Fruit fly (Drosophila melanogaster) whole organism: ENCODE data around the gene jdp.
A peak's percentile ranks its signal among the peaks of the same experiment; 100 is the strongest.

Experiments used
- CG8478 ChIP-seq: fragments of >200 bp; optimal IDR thresholded peaks from 2 replicates; lab custom pipeline; 2018; ENCODE audit warnings: inconsistent platforms
- Dll ChIP-seq: fragments of >200 bp; optimal IDR thresholded peaks from 2 replicates; lab custom pipeline; 2017
- EcR ChIP-seq, 2 experiments: fragments of >200 bp; optimal IDR thresholded peaks; 2 replicates each; lab custom pipeline; 2017; ENCODE audit warnings: missing biosample characterization in 2 of 2, missing genetic modification characterization in 2 of 2, missing genetic modification reagents in 2 of 2
- pan ChIP-seq: fragments of >200 bp; optimal IDR thresholded peaks from 2 replicates; lab custom pipeline; 2017
- psq ChIP-seq: fragments of >200 bp; optimal IDR thresholded peaks from 2 replicates; lab custom pipeline; 2017
- usp ChIP-seq: fragments of >200 bp; optimal IDR thresholded peaks from 2 replicates; lab custom pipeline; 2017; ENCODE audit warnings: missing biosample characterization, missing genetic modification characterization, mixed read lengths

jdp gene

dm6 chr3R:30526799-30527465 lies at the start of gene jdp:
Gene jdp (minus strand): TSS chr3R:30527037.
- no peak for TF ChIP-seq psq
- TF ChIP-seq EcR (GFP tag; optimal IDR thresholded peaks at IDR 0.05; lab: Kevin White, UChicago): no peak
- no peak for TF ChIP-seq Dll (lab: Kevin White, UChicago)
- no peak for TF ChIP-seq usp
- no peak for TF ChIP-seq CG8478 (lab: Kevin White, UChicago)
- no peak for TF ChIP-seq pan (lab: Kevin White, UChicago)

DNA sequence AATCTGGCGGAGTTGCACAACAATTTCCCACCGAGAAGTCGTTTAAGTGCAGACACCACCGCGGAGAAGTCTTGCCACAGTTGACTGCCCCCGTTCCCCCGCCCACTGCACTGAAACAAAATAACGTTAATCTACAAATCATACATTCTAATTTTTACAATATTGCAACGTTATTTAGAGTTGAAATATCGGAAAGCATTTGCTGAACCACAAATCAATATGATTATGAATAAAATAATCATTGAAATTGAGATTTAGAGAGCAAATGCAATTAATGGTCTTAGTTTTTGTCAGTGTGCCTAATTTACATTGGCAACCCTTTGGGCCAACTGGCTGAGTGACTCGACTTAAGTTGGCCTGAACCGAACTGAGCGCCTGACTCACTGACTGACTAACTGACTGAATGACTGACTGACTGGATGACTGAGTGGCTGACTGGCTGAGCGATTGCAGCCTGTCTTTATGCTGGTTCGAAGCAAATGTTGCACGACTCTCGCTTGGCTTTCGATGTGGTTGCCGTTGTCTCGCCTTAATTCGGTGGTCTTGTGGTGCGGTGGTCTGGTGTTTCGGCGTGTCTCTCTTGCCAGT lies 43.8 kb upstream of the jdp start:
- TF ChIP-seq EcR (GFP tag; optimal IDR thresholded peaks at IDR 0.05; lab: Kevin White, UChicago) (no peak), Dll (lab: Kevin White, UChicago) (no peak), usp (no peak), CG8478 (lab: Kevin White, UChicago) (no peak), pan (lab: Kevin White, UChicago) (no peak), psq (no peak)

dm6 chr3R:30567215-30567614 lies 40.4 kb upstream of the jdp start:
- TF ChIP-seq pan (lab: Kevin White, UChicago): peak; percentile 43
- no peak for TF ChIP-seq EcR (GFP tag; optimal IDR thresholded peaks at IDR 0.05; lab: Kevin White, UChicago)

DNA sequence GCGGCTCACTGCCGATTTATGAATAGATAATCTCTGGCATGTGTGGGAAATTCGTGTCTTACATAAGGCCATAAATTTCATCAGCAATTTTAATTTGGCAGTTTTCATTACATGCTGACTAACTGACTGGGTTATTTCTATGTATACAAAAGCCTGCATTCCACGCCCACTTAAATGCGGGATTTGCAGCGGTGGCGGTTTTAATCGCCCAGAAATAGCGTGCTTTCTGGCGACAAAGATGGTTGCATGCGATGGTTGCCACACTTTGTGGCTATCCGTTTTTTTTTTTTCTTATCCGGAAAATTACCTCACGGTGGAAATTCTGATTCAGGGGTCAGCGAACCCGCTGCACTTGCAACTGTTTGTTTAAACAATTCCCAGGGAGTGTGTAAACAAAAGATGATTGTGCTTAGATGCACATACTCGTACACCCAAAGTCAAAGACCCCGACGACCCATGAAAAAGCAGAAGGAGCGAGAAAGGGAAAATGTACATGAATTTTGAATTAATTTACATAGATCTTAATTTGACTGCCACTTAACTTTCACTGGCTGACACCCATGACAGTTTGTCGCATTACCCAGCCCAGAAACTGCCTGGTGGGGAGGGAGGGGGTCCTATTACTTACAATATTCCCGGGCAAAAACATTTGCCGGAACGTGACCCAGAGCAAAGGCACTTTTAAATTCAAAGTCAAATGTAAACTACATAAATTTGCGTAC lies 39.5 kb upstream of the jdp start:
- TF ChIP-seq EcR (GFP tag; optimal IDR thresholded peaks at IDR 0.05; lab: Kevin White, UChicago) (peak in 1 of 2 experiments; percentile 42), Dll (lab: Kevin White, UChicago) (no peak)

- no peak for TF ChIP-seq EcR (GFP tag; optimal IDR thresholded peaks at IDR 0.05; lab: Kevin White, UChicago)
- TF ChIP-seq psq: no peak
- TF ChIP-seq pan (lab: Kevin White, UChicago): no peak
- TF ChIP-seq CG8478 (lab: Kevin White, UChicago): no peak
- no peak for TF ChIP-seq usp
- no peak for TF ChIP-seq Dll (lab: Kevin White, UChicago)
These were observed 37.6 kb upstream of the jdp start for dm6 chr3R:30564479-30564878.

- TF ChIP-seq usp (no peak), pan (lab: Kevin White, UChicago) (no peak), CG8478 (lab: Kevin White, UChicago) (no peak), Dll (lab: Kevin White, UChicago) (no peak), EcR (GFP tag; optimal IDR thresholded peaks at IDR 0.05; lab: Kevin White, UChicago) (no peak), psq (no peak)
These were observed 36.6 kb upstream of the jdp start for dm6 chr3R:30563260-30564080.

- TF ChIP-seq EcR (GFP tag; optimal IDR thresholded peaks at IDR 0.05; lab: Kevin White, UChicago): no peak
- TF ChIP-seq pan (lab: Kevin White, UChicago): no peak
- no peak for TF ChIP-seq psq
These were observed 36.0 kb upstream of the jdp start for dm6 chr3R:30562733-30563259.

DNA sequence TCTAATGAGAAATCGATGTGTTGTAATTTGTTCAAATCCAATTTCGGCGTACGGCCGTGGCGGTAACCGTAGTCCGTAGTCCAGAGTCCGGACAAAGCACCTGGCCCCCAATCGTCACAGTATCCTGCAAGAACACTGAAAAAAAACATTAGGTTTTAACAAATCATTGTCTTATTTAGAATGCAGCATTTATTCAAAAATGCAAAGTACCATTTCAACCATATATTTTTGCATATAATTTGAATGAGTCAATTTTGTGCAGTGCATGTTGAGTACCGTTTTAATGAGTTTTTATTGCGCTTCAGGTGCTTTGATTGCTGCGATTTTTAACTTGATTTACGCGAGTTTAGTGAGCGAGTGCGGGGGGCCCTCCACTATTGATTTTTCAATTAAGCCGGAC lies 34.4 kb upstream of the jdp start:
- no peak for TF ChIP-seq EcR (GFP tag; optimal IDR thresholded peaks at IDR 0.05; lab: Kevin White, UChicago)
- no peak for TF ChIP-seq pan (lab: Kevin White, UChicago)
- no peak for TF ChIP-seq psq
- no peak for TF ChIP-seq Dll (lab: Kevin White, UChicago)
- TF ChIP-seq CG8478 (lab: Kevin White, UChicago): no peak

- TF ChIP-seq psq: no peak
- TF ChIP-seq Dll (lab: Kevin White, UChicago): no peak
- no peak for TF ChIP-seq usp
- no peak for TF ChIP-seq EcR (GFP tag; optimal IDR thresholded peaks at IDR 0.05; lab: Kevin White, UChicago)
- no peak for TF ChIP-seq pan (lab: Kevin White, UChicago)
These were observed 33.2 kb upstream of the jdp start, which contains the start of gene CG34155 for dm6 chr3R:30560070-30560469. Gene CG34155 (minus strand): TSS chr3R:30560199.

dm6 chr3R:30552548-30552947 lies 25.7 kb upstream of the jdp start:
- TF ChIP-seq EcR (GFP tag; optimal IDR thresholded peaks at IDR 0.05; lab: Kevin White, UChicago) (no peak), usp (no peak), Dll (lab: Kevin White, UChicago) (no peak), CG8478 (lab: Kevin White, UChicago) (no peak), psq (no peak), pan (lab: Kevin White, UChicago) (no peak)

DNA sequence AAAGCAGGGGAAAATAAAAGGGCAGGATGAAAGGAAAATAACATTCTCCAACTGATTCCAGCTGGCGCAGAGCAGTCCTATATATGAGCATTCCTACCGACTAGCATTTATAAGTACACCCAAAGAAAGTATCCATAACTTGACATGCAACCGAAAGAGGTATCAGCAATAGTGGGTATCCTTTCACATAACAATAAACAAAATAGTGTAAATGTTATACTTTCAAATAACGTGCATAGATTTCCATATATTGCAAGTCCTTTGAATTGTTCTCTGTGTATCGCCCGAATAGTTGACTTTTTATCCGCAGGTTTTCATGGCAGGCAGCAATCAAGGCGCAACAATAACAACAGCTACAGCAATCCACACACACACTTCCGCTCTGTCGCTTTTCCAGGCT lies 23.2 kb upstream of the jdp start:
- TF ChIP-seq pan (lab: Kevin White, UChicago): no peak
- no peak for TF ChIP-seq psq
- no peak for TF ChIP-seq CG8478 (lab: Kevin White, UChicago)
- TF ChIP-seq usp: no peak

DNA sequence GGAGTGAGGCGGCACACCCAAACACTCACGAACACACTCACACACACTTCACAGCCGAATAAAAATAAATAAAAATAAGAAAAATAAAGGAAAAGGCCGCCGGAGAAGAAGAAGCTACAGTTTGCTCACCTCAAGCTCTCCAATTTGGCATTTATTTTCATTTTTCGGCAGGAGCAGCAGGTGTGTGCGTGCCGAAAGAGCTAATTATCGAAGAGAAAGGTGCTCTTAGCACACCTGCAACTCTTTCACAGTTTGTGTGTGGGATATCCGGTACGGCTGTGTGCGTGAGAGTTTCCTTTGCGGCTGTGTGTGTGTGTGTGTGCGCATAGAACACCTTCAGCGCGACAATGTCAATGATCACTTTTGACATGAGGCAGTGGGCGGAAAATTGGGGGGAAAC lies 18.1 kb upstream of the jdp start:
- TF ChIP-seq psq: no peak
- TF ChIP-seq usp: no peak
- no peak for TF ChIP-seq CG8478 (lab: Kevin White, UChicago)
- no peak for TF ChIP-seq Dll (lab: Kevin White, UChicago)
- TF ChIP-seq EcR (GFP tag; optimal IDR thresholded peaks at IDR 0.05; lab: Kevin White, UChicago): no peak
